Fruit fly (Drosophila melanogaster) whole organism, prepupa: ENCODE measurements around the gene Ntl.

Experiments used
- CG10631 ChIP-seq: fragments of 200-800 bp; sonication (Bioruptor generic); optimal IDR thresholded peaks from 2 replicates; lab custom pipeline; 2016; ENCODE audit warnings: missing biosample characterization, missing genetic modification characterization
- CG10669 ChIP-seq: fragments of 200-800 bp; sonication (Bioruptor generic); optimal IDR thresholded peaks from 3 replicates; lab custom pipeline; 2018; ENCODE audit warnings: missing biosample characterization, mild to moderate bottlenecking, missing genetic modification characterization, moderate library complexity
- CG11762 ChIP-seq: fragments of 200-800 bp; sonication (Bioruptor generic); optimal IDR thresholded peaks from 3 replicates; lab custom pipeline; 2016; ENCODE audit warnings: missing biosample characterization, missing genetic modification characterization; ENCODE audit not compliant: insufficient read depth
- CG15336 ChIP-seq: fragments of 200-800 bp; sonication (Bioruptor generic); IDR thresholded peaks from 2 replicates; pipeline ENCODE4 v1.3.6; 2022; ENCODE audit warnings: missing biosample characterization, missing genetic modification characterization
- CG16779 ChIP-seq: fragments of 200-800 bp; sonication (Bioruptor generic); optimal IDR thresholded peaks from 3 replicates; lab custom pipeline; 2017; ENCODE audit warnings: missing biosample characterization, mild to moderate bottlenecking, missing genetic modification characterization
- CG31627 ChIP-seq: fragments of 200-800 bp; sonication (Bioruptor generic); optimal IDR thresholded peaks from 3 replicates; lab custom pipeline; 2016; ENCODE audit warnings: missing biosample characterization, missing genetic modification characterization
- CG34406 ChIP-seq: fragments of 200-800 bp; sonication (Bioruptor generic); optimal IDR thresholded peaks from 3 replicates; lab custom pipeline; 2016; ENCODE audit warnings: missing biosample characterization, missing genetic modification characterization
- CG3919 ChIP-seq: fragments of 200-800 bp; sonication (Bioruptor generic); optimal IDR thresholded peaks from 3 replicates; lab custom pipeline; 2016; ENCODE audit warnings: missing biosample characterization, missing genetic modification characterization
- CG6163 ChIP-seq: fragments of 200-800 bp; sonication (Bioruptor generic); IDR thresholded peaks from 3 replicates; pipeline ENCODE4 v1.3.6; 2022; ENCODE audit warnings: missing biosample characterization, missing genetic modification characterization
- CG6276 ChIP-seq: fragments of 200-800 bp; sonication (Bioruptor generic); optimal IDR thresholded peaks from 2 replicates; lab custom pipeline; 2017; ENCODE audit warnings: missing biosample characterization, mild to moderate bottlenecking, missing genetic modification characterization
- CG6792 ChIP-seq: fragments of 200-800 bp; sonication (Bioruptor generic); optimal IDR thresholded peaks from 3 replicates; lab custom pipeline; 2016; ENCODE audit warnings: missing biosample characterization, missing genetic modification characterization
- CG8119 ChIP-seq: fragments of 200-800 bp; sonication (Bioruptor generic); IDR thresholded peaks from 3 replicates; pipeline ENCODE4 v1.3.6; 2022; ENCODE audit warnings: missing biosample characterization, missing genetic modification characterization
- CG8319 ChIP-seq: fragments of 200-800 bp; sonication (Bioruptor generic); optimal IDR thresholded peaks from 3 replicates; lab custom pipeline; 2016; ENCODE audit warnings: missing biosample characterization, missing genetic modification characterization
- Eip75B ChIP-seq: fragments of 200-800 bp; sonication (Bioruptor generic); optimal IDR thresholded peaks from 3 replicates; lab custom pipeline; 2016; ENCODE audit warnings: missing biosample characterization, missing genetic modification characterization
- Eip78C ChIP-seq: fragments of 200-800 bp; sonication (Bioruptor generic); peaks from one replicate; lab custom pipeline; 2016; ENCODE audit warnings: missing biosample characterization, missing genetic modification characterization
- Ets21C ChIP-seq: fragments of 200-800 bp; sonication (Bioruptor generic); optimal IDR thresholded peaks from 3 replicates; lab custom pipeline; 2016; ENCODE audit warnings: missing biosample characterization, missing genetic modification characterization
- Hr38 ChIP-seq: sonication (Bioruptor generic); optimal IDR thresholded peaks from 2 replicates; lab custom pipeline; 2016; ENCODE audit warnings: missing biosample characterization, missing genetic modification characterization
- Hr39 ChIP-seq: fragments of 200-800 bp; sonication (Bioruptor generic); optimal IDR thresholded peaks from 2 replicates; lab custom pipeline; 2016; ENCODE audit warnings: missing biosample characterization, missing genetic modification characterization
- Lpt ChIP-seq: fragments of 200-800 bp; sonication (Bioruptor generic); optimal IDR thresholded peaks from 3 replicates; lab custom pipeline; 2016; ENCODE audit warnings: missing biosample characterization, missing genetic modification characterization
- Met ChIP-seq: fragments of 200-800 bp; sonication (Bioruptor generic); optimal IDR thresholded peaks from 3 replicates; lab custom pipeline; 2016; ENCODE audit warnings: missing biosample characterization, missing genetic modification characterization
- OdsH ChIP-seq: fragments of 200-800 bp; sonication (Bioruptor generic); optimal IDR thresholded peaks from 3 replicates; lab custom pipeline; 2016; ENCODE audit warnings: missing biosample characterization, missing genetic modification characterization
- Sox14 ChIP-seq: fragments of 200-800 bp; sonication (Bioruptor generic); optimal IDR thresholded peaks from 3 replicates; lab custom pipeline; 2016; ENCODE audit warnings: missing biosample characterization, missing genetic modification characterization
- achi ChIP-seq: fragments of 200-800 bp; sonication (Bioruptor generic); optimal IDR thresholded peaks from 3 replicates; lab custom pipeline; 2016; ENCODE audit warnings: missing biosample characterization, missing genetic modification characterization
- cyc ChIP-seq: fragments of 200-800 bp; sonication (Bioruptor generic); optimal IDR thresholded peaks from 3 replicates; lab custom pipeline; 2016; ENCODE audit warnings: missing biosample characterization, missing genetic modification characterization
- dac ChIP-seq: fragments of 200-800 bp; sonication (Bioruptor generic); optimal IDR thresholded peaks from 2 replicates; lab custom pipeline; 2017; ENCODE audit warnings: missing biosample characterization, mild to moderate bottlenecking, missing genetic modification characterization
- dsx ChIP-seq: fragments of 200-800 bp; optimal IDR thresholded peaks from 3 replicates; lab custom pipeline; 2019; ENCODE audit warnings: missing biosample characterization, mild to moderate bottlenecking, missing genetic modification characterization, moderate library complexity; ENCODE audit not compliant: poor library complexity, severe bottlenecking
- esn ChIP-seq: fragments of 200-800 bp; sonication (Bioruptor generic); optimal IDR thresholded peaks from 2 replicates; lab custom pipeline; 2016; ENCODE audit warnings: missing biosample characterization, mild to moderate bottlenecking, missing genetic modification characterization, moderate library complexity
- fd59A ChIP-seq: fragments of 200-800 bp; sonication (Bioruptor generic); optimal IDR thresholded peaks from 2 replicates; lab custom pipeline; 2017; ENCODE audit warnings: missing biosample characterization, mild to moderate bottlenecking, missing genetic modification characterization, missing genetic modification reagents
- fd85E ChIP-seq: fragments of 200-800 bp; sonication (Bioruptor generic); optimal IDR thresholded peaks from 3 replicates; lab custom pipeline; 2016; ENCODE audit warnings: missing biosample characterization, missing genetic modification characterization
- lz ChIP-seq: fragments of 200-800 bp; sonication (Bioruptor generic); optimal IDR thresholded peaks from 3 replicates; lab custom pipeline; 2016; ENCODE audit warnings: missing biosample characterization, missing genetic modification characterization
- salr ChIP-seq, 2 experiments: fragments of 200-800 bp; sonication (Bioruptor generic); optimal IDR thresholded peaks; 3 replicates each; lab custom pipeline; 2016 to 2018; ENCODE audit warnings: missing biosample characterization in 2 of 2, missing genetic modification characterization in 2 of 2, mild to moderate bottlenecking in 1 of 2
- spab ChIP-seq: fragments of 200-800 bp; sonication (Bioruptor generic); optimal IDR thresholded peaks from 2 replicates; lab custom pipeline; 2017; ENCODE audit warnings: missing biosample characterization, mild to moderate bottlenecking, missing genetic modification characterization, missing genetic modification reagents
- ss ChIP-seq, 2 experiments: fragments of 200-800 bp; sonication (Bioruptor generic); optimal IDR thresholded peaks; 2 replicates in 1 of 2; 3 replicates in 1 of 2; lab custom pipeline; 2017 to 2018; ENCODE audit warnings: mild to moderate bottlenecking in 2 of 2, missing biosample characterization in 2 of 2, missing genetic modification characterization in 2 of 2, moderate library complexity in 1 of 2
- svp ChIP-seq: fragments of 200-800 bp; sonication (Bioruptor generic); peaks from one replicate; lab custom pipeline; 2016; ENCODE audit warnings: missing biosample characterization, missing genetic modification characterization

Ntl gene

DNA sequence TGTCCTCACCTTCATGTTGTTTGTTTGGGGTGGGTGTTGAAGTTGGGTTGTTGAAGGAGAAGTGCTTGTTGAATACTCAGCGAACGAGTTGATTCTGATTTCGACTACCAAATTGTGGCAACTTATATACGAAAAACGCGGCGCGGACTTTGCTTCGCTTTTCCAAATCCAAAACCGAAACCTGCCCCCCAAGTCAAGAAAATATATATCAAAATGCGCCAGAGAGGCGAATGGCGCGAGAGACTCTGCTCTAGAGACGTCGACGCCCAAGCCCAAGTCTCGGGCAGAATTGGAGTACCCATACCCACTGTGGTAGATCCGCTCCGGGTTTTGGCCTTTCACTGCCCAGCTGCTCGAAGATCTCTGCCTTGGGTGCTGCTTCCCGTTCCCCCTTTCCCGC is 34.1 kb downstream of the Ntl start, which contains the start of gene CG7214:
Gene CG7214 (minus strand): TSS at position 101 of the 400 bp plus-strand sequence.
- TF ChIP-seq CG15336 (no peak), Eip75B (GFP tag; lab: Kevin White, UChicago) (no peak), CG10669 (GFP tag; lab: Kevin White, UChicago) (no peak), svp (no peak), CG31627 (GFP tag; lab: Kevin White, UChicago) (no peak), Hr39 (GFP tag; lab: Kevin White, UChicago) (no peak), Met (GFP tag; lab: Kevin White, UChicago) (no peak), dac (GFP tag; lab: Kevin White, UChicago) (no peak), CG6276 (GFP tag; lab: Kevin White, UChicago) (no peak), CG34406 (GFP tag; lab: Kevin White, UChicago) (no peak), fd59A (GFP tag; lab: Kevin White, UChicago) (no peak), esn (GFP tag; lab: Kevin White, UChicago) (no peak)

DNA sequence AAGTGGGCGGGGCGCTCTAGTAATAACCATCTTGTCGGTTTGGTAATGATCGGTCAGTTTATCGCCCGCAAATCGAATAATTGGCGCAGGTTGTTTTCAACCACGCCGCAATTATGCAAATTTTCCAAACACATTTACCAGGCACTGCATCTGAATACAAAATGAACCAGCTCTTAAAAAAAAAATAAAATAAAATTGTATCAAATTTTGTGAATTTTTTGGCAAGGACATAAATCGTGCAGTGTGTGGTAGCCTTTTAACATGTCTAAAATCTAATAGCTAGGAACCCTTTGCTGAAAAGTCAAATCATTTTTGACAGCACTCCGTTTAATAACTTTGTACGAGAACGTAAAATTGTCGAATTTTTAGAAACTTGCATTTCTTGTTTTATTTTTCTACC is 36.3 kb downstream of the Ntl start, which contains the start of gene ATPsynGL:
Gene ATPsynGL (plus strand): TSS at position 301 of the 400 bp plus-strand sequence.
- TF ChIP-seq CG15336 (no peak), spab (GFP tag; lab: Kevin White, UChicago) (no peak), CG31627 (GFP tag; lab: Kevin White, UChicago) (no peak), salr (GFP tag; optimal IDR thresholded peaks at IDR 0.05; lab: Kevin White, UChicago) (no peak), CG6163 (GFP tag; lab: Robert Waterston, UW) (no peak), ss (GFP tag; optimal IDR thresholded peaks at IDR 0.05; lab: Kevin White, UChicago) (no peak), Ets21C (GFP tag; lab: Kevin White, UChicago) (no peak), Eip78C (no peak), CG6792 (GFP tag; lab: Kevin White, UChicago) (no peak), dac (GFP tag; lab: Kevin White, UChicago) (no peak), Lpt (no peak), fd85E (GFP tag; lab: Kevin White, UChicago) (no peak)

DNA sequence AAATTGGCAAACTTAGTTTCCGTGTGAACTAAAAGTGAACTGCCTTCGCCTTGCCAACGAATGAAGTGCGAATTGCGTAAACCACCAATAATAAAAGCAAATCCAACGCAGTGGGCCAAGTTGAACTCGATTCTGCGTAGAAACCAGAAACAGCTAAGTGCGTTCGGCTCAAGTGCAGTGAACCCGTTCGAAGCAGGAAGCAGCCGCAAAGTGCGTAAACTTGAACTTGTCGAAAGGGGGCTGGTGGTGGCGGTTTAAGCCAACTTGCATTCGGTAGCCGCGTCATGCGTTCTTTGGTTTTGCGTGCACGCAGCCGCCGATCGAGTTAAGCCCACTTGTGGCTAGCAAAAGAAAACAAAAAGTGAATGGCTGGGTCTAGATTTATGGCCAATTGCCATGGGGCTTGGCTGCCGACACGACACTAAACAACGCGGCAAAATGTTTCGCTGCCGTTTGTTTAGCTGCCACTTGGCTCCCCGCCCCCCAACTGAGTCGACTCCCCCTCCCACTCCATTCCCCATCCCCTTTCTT is 40.0 kb downstream of the Ntl start:
- TF ChIP-seq Eip75B (GFP tag; lab: Kevin White, UChicago) (no peak), dsx (GFP tag; lab: Kevin White, UChicago) (peak; percentile 11), ss (GFP tag; optimal IDR thresholded peaks at IDR 0.05; lab: Kevin White, UChicago) (peak in 1 of 2 experiments; percentile 98)

DNA sequence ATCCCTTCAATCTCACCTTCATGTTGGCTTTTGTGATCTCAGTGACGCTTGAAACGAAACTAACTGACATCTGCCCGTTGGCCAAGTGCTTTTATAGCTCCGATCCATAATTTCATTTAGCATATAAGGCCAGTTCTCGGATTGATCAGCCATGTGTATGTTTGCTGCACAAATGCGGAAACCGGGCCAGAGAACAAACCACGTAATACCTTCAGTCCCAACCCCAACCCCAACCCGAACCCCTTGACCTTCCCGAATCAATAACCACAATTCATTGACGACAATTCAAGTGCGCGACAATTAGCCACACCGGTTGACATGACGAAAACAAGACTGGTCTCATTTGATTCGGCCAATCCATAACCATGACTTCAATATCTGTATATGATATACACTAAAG is 42.4 kb downstream of the Ntl start, which contains the start of gene CG7203:
Gene CG7203 (minus strand): TSS at position 101 of the 400 bp plus-strand sequence.
- TF ChIP-seq CG6792 (GFP tag; lab: Kevin White, UChicago) = no peak
- no peak for TF ChIP-seq CG16779
- no peak for TF ChIP-seq Lpt
- no peak for TF ChIP-seq achi (GFP tag; lab: Kevin White, UChicago)
- no peak for TF ChIP-seq Hr38 (GFP tag; lab: Kevin White, UChicago)
- no peak for TF ChIP-seq CG8319 (GFP tag; lab: Kevin White, UChicago)
- no peak for TF ChIP-seq CG3919 (GFP tag; lab: Kevin White, UChicago)
- no peak for TF ChIP-seq CG11762 (GFP tag; lab: Kevin White, UChicago)
- no peak for TF ChIP-seq spab (GFP tag; lab: Kevin White, UChicago)
- TF ChIP-seq lz (GFP tag; lab: Kevin White, UChicago) = no peak
- no peak for TF ChIP-seq svp
- TF ChIP-seq Sox14 (GFP tag; lab: Kevin White, UChicago) = no peak
- TF ChIP-seq cyc (GFP tag; lab: Kevin White, UChicago) = no peak
- no peak for TF ChIP-seq CG34406 (GFP tag; lab: Kevin White, UChicago)
- TF ChIP-seq CG8119 = no peak
- no peak for TF ChIP-seq CG10631 (GFP tag; lab: Kevin White, UChicago)
- no peak for TF ChIP-seq OdsH (GFP tag; lab: Kevin White, UChicago)
- no peak for TF ChIP-seq esn (GFP tag; lab: Kevin White, UChicago)
- TF ChIP-seq, all 60 proteins: peak for 0
